Fruit fly (Drosophila melanogaster): ENCODE measurements around the gene CG14710.
A peak's percentile ranks its signal among the peaks of the same experiment; 100 is the strongest.

CG14710 gene

dm6 chr3R:11613252-11614036 lies 6.4 kb upstream of the CG14710 start (continued):
- TF ChIP-seq D (optimal IDR thresholded peaks at IDR 0.05) (no peak), D (GFP tag; optimal IDR thresholded peaks at IDR 0.05) (peak; percentile 29), CG12155 (GFP tag; optimal IDR thresholded peaks at IDR 0.05) (peak; percentile 51), aop (GFP tag; IDR thresholded peaks at IDR 0.05) (no peak), E2f1 (GFP tag; IDR thresholded peaks at IDR 0.05) (peak; percentile 72), CG8290 (GFP tag; optimal IDR thresholded peaks at IDR 0.05) (peak; percentile 87), CG8290 (tag; optimal IDR thresholded peaks at IDR 0.05) (peak in 1 of 2 experiments; percentile 68), Aef1 (GFP tag; IDR thresholded peaks at IDR 0.05) (peak; percentile 62), Hsf (GFP tag; optimal IDR thresholded peaks at IDR 0.05) (peak; percentile 72), sug (tag; optimal IDR thresholded peaks at IDR 0.05) (peak; percentile 64), CG1024 (GFP tag; IDR thresholded peaks at IDR 0.05) (peak; percentile 51; the same call in 1 of the 2 replicates), CG12236 (GFP tag; optimal IDR thresholded peaks at IDR 0.05) (no peak), CG32532 (GFP tag; IDR thresholded peaks at IDR 0.05) (peak; percentile 89), CG11456 (GFP tag; IDR thresholded peaks at IDR 0.05) (peak; percentile 96), Hmx (GFP tag; optimal IDR thresholded peaks at IDR 0.05) (no peak), gt (GFP tag; IDR thresholded peaks at IDR 0.05) (0 out of 2 replicates have a peak, but pooled peaks have one; percentile 31), CG15696 (tag; optimal IDR thresholded peaks at IDR 0.05) (peak; percentile 78), NfI (GFP tag; optimal IDR thresholded peaks at IDR 0.05) (peak; percentile 64), CG8359 (GFP tag; optimal IDR thresholded peaks at IDR 0.05; ENCODE audit: borderline replicate concordance) (no peak), CG2678 (tag; optimal IDR thresholded peaks at IDR 0.05) (no peak), CG15011 (GFP tag; optimal IDR thresholded peaks at IDR 0.05) (no peak), HLH3B (GFP tag; IDR thresholded peaks at IDR 0.05) (peak; percentile 65), CG4360 (GFP tag; IDR thresholded peaks at IDR 0.05) (no peak), org-1 (GFP tag; optimal IDR thresholded peaks at IDR 0.05) (no peak), grau (tag; optimal IDR thresholded peaks at IDR 0.05) (peak; percentile 64), h (optimal IDR thresholded peaks at IDR 0.05) (no peak), B-H2 (GFP tag; optimal IDR thresholded peaks at IDR 0.05) (peak; percentile 40), CG14860 (GFP tag; IDR thresholded peaks at IDR 0.05; ENCODE audit: partially characterized antibody) (no peak), hb (GFP tag; IDR thresholded peaks at IDR 0.05; ENCODE audit: partially characterized antibody) (no peak), H15 (GFP tag; IDR thresholded peaks at IDR 0.05) (peak; percentile 75), sob (GFP tag; IDR thresholded peaks at IDR 0.05) (peak; percentile 81), Gug (GFP tag; IDR thresholded peaks at IDR 0.05) (peak; percentile 74), phol (tag; optimal IDR thresholded peaks at IDR 0.05) (peak; percentile 61), CG18476 (GFP tag; optimal IDR thresholded peaks at IDR 0.05) (peak; percentile 0), CG34224 (GFP tag; IDR thresholded peaks at IDR 0.05; ENCODE audit: partially characterized antibody) (no peak), Dek (tag; optimal IDR thresholded peaks at IDR 0.05) (peak; percentile 56), bcd (GFP tag; optimal IDR thresholded peaks at IDR 0.05) (peak; percentile 65), CHES-1-like (GFP tag; optimal IDR thresholded peaks at IDR 0.05) (no peak), bowl (GFP tag; IDR thresholded peaks at IDR 0.05) (no peak), CG18764 (GFP tag; optimal IDR thresholded peaks at IDR 0.05) (peak; percentile 55), lmd (GFP tag; IDR thresholded peaks at IDR 0.05) (peak; percentile 69), CG10959 (GFP tag; IDR thresholded peaks at IDR 0.05) (peak; percentile 40; the same call in 1 of the 2 replicates), ap (GFP tag; IDR thresholded peaks at IDR 0.05) (peak; percentile 11; the same call in 1 of the 2 replicates), sqz (GFP tag; optimal IDR thresholded peaks at IDR 0.05) (no peak), Ravus (GFP tag; IDR thresholded peaks at IDR 0.05) (no peak; the same call in 1 of the 2 replicates), jigr1 (GFP tag; IDR thresholded peaks at IDR 0.05) (no peak), pho (GFP tag; optimal IDR thresholded peaks at IDR 0.05) (peak; percentile 43), seq (GFP tag; IDR thresholded peaks at IDR 0.05) (no peak), dysf (GFP tag; IDR thresholded peaks at IDR 0.05) (peak; percentile 78), CG3995 (GFP tag; optimal IDR thresholded peaks at IDR 0.05) (no peak), CG6683 (GFP tag; optimal IDR thresholded peaks at IDR 0.05) (no peak)
